Worm (Caenorhabditis elegans) whole organism, L2 larva: ENCODE results near the gene tbc-6.

ENCODE experiments used
- F13H6.1 ChIP-seq: sonication (generic microtip); optimal IDR thresholded peaks from 2 replicates; lab custom pipeline; 2016; ENCODE audit warnings: missing genetic modification characterization, missing compliant biosample characterization
- Y55F3AM.14 ChIP-seq: fragments of 200-800 bp; sonication (Bioruptor generic); optimal IDR thresholded peaks from 2 replicates; lab custom pipeline; 2018; ENCODE audit warnings: mild to moderate bottlenecking, missing genetic modification characterization, missing compliant biosample characterization
- alr-1 ChIP-seq: fragments of 150-350 bp; optimal IDR thresholded peaks from 2 replicates; lab custom pipeline; 2014; ENCODE audit warnings: missing biosample characterization, missing genetic modification characterization
- aly-2 ChIP-seq: fragments of 150-350 bp; optimal IDR thresholded peaks from 2 replicates; lab custom pipeline; 2014; ENCODE audit warnings: missing biosample characterization, missing genetic modification characterization
- ama-1 ChIP-seq: fragments of 150-350 bp; optimal IDR thresholded peaks from 2 replicates; lab custom pipeline; 2018; ENCODE audit warnings: inconsistent platforms
- blmp-1 ChIP-seq: sonication (generic microtip); optimal IDR thresholded peaks from 2 replicates; lab custom pipeline; 2017; ENCODE audit warnings: missing genetic modification characterization, mild to moderate bottlenecking, missing compliant biosample characterization, antibody characterized with exemption, moderate library complexity; ENCODE audit not compliant: insufficient read depth
- ceh-82 ChIP-seq: fragments of 150-350 bp; optimal IDR thresholded peaks from 2 replicates; lab custom pipeline; 2014; ENCODE audit warnings: missing biosample characterization, missing genetic modification characterization
- crh-2 ChIP-seq: sonication (generic microtip); optimal IDR thresholded peaks from 2 replicates; lab custom pipeline; 2017; ENCODE audit warnings: missing biosample characterization, missing genetic modification characterization
- dmd-4 ChIP-seq: sonication (generic microtip); optimal IDR thresholded peaks from 2 replicates; lab custom pipeline; 2017; ENCODE audit warnings: missing biosample characterization, missing genetic modification characterization
- elt-1 ChIP-seq: fragments of 150-350 bp; optimal IDR thresholded peaks from 2 replicates; lab custom pipeline; 2014; ENCODE audit warnings: missing biosample characterization, missing genetic modification characterization
- elt-3 ChIP-seq: sonication (generic microtip); optimal IDR thresholded peaks from 2 replicates; lab custom pipeline; 2017; ENCODE audit warnings: missing biosample characterization, missing genetic modification characterization
- fos-1 ChIP-seq: fragments of 150-350 bp; optimal IDR thresholded peaks from 2 replicates; lab custom pipeline; 2014; ENCODE audit warnings: missing biosample characterization, missing genetic modification characterization
- gmeb-1 ChIP-seq: fragments of 150-350 bp; optimal IDR thresholded peaks from 2 replicates; lab custom pipeline; 2014; ENCODE audit warnings: missing biosample characterization, missing genetic modification characterization
- lin-11 ChIP-seq: fragments of 150-350 bp; sonication (generic microtip); optimal IDR thresholded peaks from 2 replicates; lab custom pipeline; 2014; ENCODE audit warnings: missing biosample characterization, missing genetic modification characterization, inconsistent platforms, mixed read lengths
- lin-13 ChIP-seq: fragments of 150-350 bp; optimal IDR thresholded peaks from 2 replicates; lab custom pipeline; 2014; ENCODE audit warnings: missing biosample characterization, missing genetic modification reagents, missing genetic modification characterization
- lin-39 ChIP-seq: fragments of 150-350 bp; optimal IDR thresholded peaks from 2 replicates; lab custom pipeline; 2014; ENCODE audit warnings: missing biosample characterization, missing genetic modification reagents, missing genetic modification characterization
- lsy-2 ChIP-seq, 2 experiments: fragments of 150-350 bp in 1 of 2; sonication (generic microtip) in 1 of 2; optimal IDR thresholded peaks; 2 replicates each; lab custom pipeline; 2014 to 2017; ENCODE audit warnings: missing biosample characterization in 2 of 2, missing genetic modification characterization in 2 of 2
- mab-5 ChIP-seq: fragments of 150-350 bp; optimal IDR thresholded peaks from 2 replicates; lab custom pipeline; 2014; ENCODE audit warnings: missing biosample characterization, missing genetic modification characterization
- mbf-1 ChIP-seq: sonication (generic microtip); optimal IDR thresholded peaks from 2 replicates; lab custom pipeline; 2017; ENCODE audit warnings: missing biosample characterization, missing genetic modification characterization
- nhr-10 ChIP-seq: sonication (generic microtip); optimal IDR thresholded peaks from 2 replicates; lab custom pipeline; 2017; ENCODE audit warnings: missing biosample characterization, missing genetic modification characterization
- nhr-11 ChIP-seq: fragments of 150-350 bp; optimal IDR thresholded peaks from 2 replicates; lab custom pipeline; 2014; ENCODE audit warnings: missing biosample characterization, missing genetic modification characterization
- nhr-12 ChIP-seq: fragments of 150-350 bp; optimal IDR thresholded peaks from 2 replicates; lab custom pipeline; 2014; ENCODE audit warnings: missing biosample characterization, missing genetic modification characterization
- nhr-129 ChIP-seq: fragments of 150-350 bp; optimal IDR thresholded peaks from 2 replicates; lab custom pipeline; 2014; ENCODE audit warnings: missing biosample characterization, missing genetic modification characterization
- nhr-21 ChIP-seq: fragments of 150-350 bp; optimal IDR thresholded peaks from 2 replicates; lab custom pipeline; 2014; ENCODE audit warnings: missing biosample characterization, missing genetic modification characterization
- nhr-23 ChIP-seq: fragments of 150-350 bp; optimal IDR thresholded peaks from 2 replicates; lab custom pipeline; 2014; ENCODE audit warnings: missing biosample characterization, missing genetic modification reagents, missing genetic modification characterization
- nhr-237 ChIP-seq: fragments of 150-350 bp; optimal IDR thresholded peaks from 2 replicates; lab custom pipeline; 2014; ENCODE audit warnings: missing biosample characterization, missing genetic modification characterization
- nhr-25 ChIP-seq: fragments of 150-350 bp; sonication (generic microtip); optimal IDR thresholded peaks from 3 replicates; lab custom pipeline; 2014; ENCODE audit warnings: missing biosample characterization, missing genetic modification characterization
- nhr-6 ChIP-seq: fragments of 150-350 bp; optimal IDR thresholded peaks from 2 replicates; lab custom pipeline; 2014; ENCODE audit warnings: missing biosample characterization, missing genetic modification characterization
- nhr-77 ChIP-seq: fragments of 150-350 bp; optimal IDR thresholded peaks from 2 replicates; lab custom pipeline; 2014; ENCODE audit warnings: missing biosample characterization, missing genetic modification characterization
- peb-1 ChIP-seq: fragments of 150-350 bp; optimal IDR thresholded peaks from 2 replicates; lab custom pipeline; 2014; ENCODE audit warnings: missing biosample characterization, missing genetic modification characterization
- sem-4 ChIP-seq: fragments of 150-350 bp; optimal IDR thresholded peaks from 2 replicates; lab custom pipeline; 2014; ENCODE audit warnings: missing biosample characterization, missing genetic modification reagents, missing genetic modification characterization
- skn-1 ChIP-seq: sonication (generic microtip); optimal IDR thresholded peaks from 2 replicates; lab custom pipeline; 2017; ENCODE audit warnings: missing biosample characterization, missing genetic modification characterization
- sma-3 ChIP-seq: sonication (generic microtip); optimal IDR thresholded peaks from 2 replicates; lab custom pipeline; 2016; ENCODE audit warnings: missing genetic modification reagents, missing genetic modification characterization, missing compliant biosample characterization
- sma-9 ChIP-seq, 2 experiments: fragments of 150-350 bp in 1 of 2; sonication (generic microtip) in 1 of 2; optimal IDR thresholded peaks; 2 replicates each; lab custom pipeline; 2014 to 2016; ENCODE audit warnings: missing genetic modification characterization in 2 of 2, mild to moderate bottlenecking in 1 of 2, missing biosample characterization in 1 of 2, missing compliant biosample characterization in 1 of 2, missing genetic modification reagents in 1 of 2, moderate library complexity in 1 of 2
- snpc-4 ChIP-seq: fragments of 150-350 bp; optimal IDR thresholded peaks from 2 replicates; lab custom pipeline; 2014; ENCODE audit warnings: missing biosample characterization, missing genetic modification characterization
- unc-62 ChIP-seq: fragments of 150-350 bp; optimal IDR thresholded peaks from 2 replicates; lab custom pipeline; 2014; ENCODE audit warnings: missing biosample characterization, missing genetic modification reagents, missing genetic modification characterization
- ztf-1 ChIP-seq: fragments of 200-800 bp; sonication (Bioruptor generic); conservative IDR thresholded peaks from 2 replicates; pipeline ENCODE4 v1.3.6; 2022; ENCODE audit warnings: missing genetic modification characterization, missing compliant biosample characterization
- ztf-11 ChIP-seq: sonication (generic microtip); optimal IDR thresholded peaks from 2 replicates; lab custom pipeline; 2017; ENCODE audit warnings: missing biosample characterization, missing genetic modification characterization
- ztf-4 ChIP-seq: fragments of 150-350 bp; optimal IDR thresholded peaks from 2 replicates; lab custom pipeline; 2014; ENCODE audit warnings: missing biosample characterization, missing genetic modification characterization

tbc-6 gene

ce11 chrII:6860043-6860442, 12.1 kb downstream of the tbc-6 start:
- TF ChIP-seq lin-39 (tag; lab: Kevin White, UChicago): no peak
- TF ChIP-seq fos-1 (tag; lab: Kevin White, UChicago): no peak
- no peak for TF ChIP-seq nhr-23 (tag; lab: Kevin White, UChicago)
- no peak for TF ChIP-seq nhr-6 (tag; lab: Kevin White, UChicago)
- TF ChIP-seq mab-5 (tag; lab: Kevin White, UChicago): no peak
- no peak for TF ChIP-seq nhr-21
- no peak for TF ChIP-seq ceh-82
- TF ChIP-seq, all 48 proteins: peak for 0

ce11 chrII:6863652-6864051, 15.7 kb downstream of the tbc-6 start, which contains the start of gene aff-1:
TSS of gene aff-1 (minus strand) at chrII:6863752.
- TF ChIP-seq ztf-11 (tag; lab: Kevin White, UChicago) (no peak), sem-4 (tag; lab: Kevin White, UChicago) (no peak), nhr-77 (tag; lab: Kevin White, UChicago) (no peak)

- TF ChIP-seq blmp-1 (no peak), nhr-23 (tag; lab: Kevin White, UChicago) (no peak), crh-2 (peak; percentile 92), mbf-1 (tag; lab: Kevin White, UChicago) (no peak), elt-3 (tag; lab: Kevin White, UChicago) (no peak), ztf-4 (tag; lab: Kevin White, UChicago) (no peak), lsy-2 (tag; optimal IDR thresholded peaks at IDR 0.05; lab: Kevin White, UChicago) (peak in 1 of 2 experiments; percentile 15), nhr-10 (tag; lab: Kevin White, UChicago) (no peak)
These were observed 22.9 kb downstream of the tbc-6 start, which contains the start of gene clhm-1 for ce11 chrII:6870803-6871202. TSS of gene clhm-1 (minus strand) at chrII:6871009.

ce11 chrII:6872493-6872892, 24.6 kb downstream of the tbc-6 start, which contains the start of gene C44B7.5:
TSS of gene C44B7.5 (minus strand) at chrII:6872593.
- TF ChIP-seq ztf-4 (tag; lab: Kevin White, UChicago) (no peak), lin-39 (tag; lab: Kevin White, UChicago) (no peak), skn-1 (tag; lab: Kevin White, UChicago) (no peak), Y55F3AM.14 (GFP tag; lab: Kevin White, UChicago) (no peak), elt-1 (tag; lab: Kevin White, UChicago) (no peak), ama-1 (lab: Kevin White, UChicago) (no peak), mbf-1 (tag; lab: Kevin White, UChicago) (no peak), unc-62 (GFP tag; lab: Kevin White, UChicago) (no peak), fos-1 (tag; lab: Kevin White, UChicago) (no peak), nhr-129 (tag; lab: Kevin White, UChicago) (no peak), nhr-23 (tag; lab: Kevin White, UChicago) (no peak), dmd-4 (tag; lab: Kevin White, UChicago) (no peak), alr-1 (tag; lab: Kevin White, UChicago) (no peak), lin-13 (GFP tag; lab: Kevin White, UChicago) (no peak), nhr-21 (no peak), sem-4 (tag; lab: Kevin White, UChicago) (no peak), ztf-1 (no peak), sma-3 (GFP tag; lab: Kevin White, UChicago) (no peak)

ce11 chrII:6876957-6877356, 29.0 kb downstream of the tbc-6 start, which contains the start of gene slc-36.5:
TSS of gene slc-36.5 (minus strand) at chrII:6877057.
- no peak for TF ChIP-seq sem-4 (tag; lab: Kevin White, UChicago)
- TF ChIP-seq nhr-11 (tag; lab: Kevin White, UChicago): no peak
- no peak for TF ChIP-seq nhr-25 (tag; lab: Kevin White, UChicago)
- TF ChIP-seq nhr-10 (tag; lab: Kevin White, UChicago): no peak
- TF ChIP-seq ztf-4 (tag; lab: Kevin White, UChicago): no peak
- no peak for TF ChIP-seq fos-1 (tag; lab: Kevin White, UChicago)

ce11 chrII:6877881-6878280, 30.0 kb downstream of the tbc-6 start:
- TF ChIP-seq blmp-1: peak; percentile 58
- no peak for TF ChIP-seq F13H6.1 (tag; lab: Kevin White, UChicago)
- no peak for TF ChIP-seq ztf-11 (tag; lab: Kevin White, UChicago)
- TF ChIP-seq nhr-11 (tag; lab: Kevin White, UChicago): no peak
- TF ChIP-seq peb-1 (tag; lab: Kevin White, UChicago): no peak
- no peak for TF ChIP-seq elt-3 (tag; lab: Kevin White, UChicago)
- TF ChIP-seq sma-3 (GFP tag; lab: Kevin White, UChicago): peak; percentile 62
- peak; percentile 71 for TF ChIP-seq nhr-25 (tag; lab: Kevin White, UChicago)
- TF ChIP-seq alr-1 (tag; lab: Kevin White, UChicago): no peak
- TF ChIP-seq mbf-1 (tag; lab: Kevin White, UChicago): no peak
- TF ChIP-seq lin-13 (GFP tag; lab: Kevin White, UChicago): no peak
- TF ChIP-seq aly-2: no peak
- no peak for TF ChIP-seq nhr-6 (tag; lab: Kevin White, UChicago)
- no peak for TF ChIP-seq ama-1 (lab: Kevin White, UChicago)
- TF ChIP-seq nhr-237 (tag; lab: Kevin White, UChicago): no peak
- no peak for TF ChIP-seq elt-1 (tag; lab: Kevin White, UChicago)
- no peak for TF ChIP-seq gmeb-1
- TF ChIP-seq crh-2: peak; percentile 71
- no peak for TF ChIP-seq lin-11 (tag; lab: Kevin White, UChicago)
- TF ChIP-seq nhr-12 (tag; lab: Kevin White, UChicago): no peak
- no peak for TF ChIP-seq snpc-4 (tag; lab: Kevin White, UChicago)
- no peak for TF ChIP-seq mab-5 (tag; lab: Kevin White, UChicago)
- no peak for TF ChIP-seq sma-9 (GFP tag; optimal IDR thresholded peaks at IDR 0.05; lab: Kevin White, UChicago)
- no peak for TF ChIP-seq sma-9 (tag; optimal IDR thresholded peaks at IDR 0.05; lab: Kevin White, UChicago)
- TF ChIP-seq Y55F3AM.14 (GFP tag; lab: Kevin White, UChicago): no peak
- no peak for TF ChIP-seq skn-1 (tag; lab: Kevin White, UChicago)
- no peak for TF ChIP-seq ztf-4 (tag; lab: Kevin White, UChicago)
